Fruit fly (Drosophila melanogaster): ENCODE measurements around the gene GABA-B-R2.

Gene GABA-B-R2

dm6 chr3R:21782295-21782922 lies 6.8 kb upstream of the GABA-B-R2 start, which contains the start of gene tsl:
TSS of gene tsl (minus strand) at chr3R:21782536.
- TF ChIP-seq CG13204 (GFP tag; optimal IDR thresholded peaks at IDR 0.05) (peak; percentile 20), CG12605 (GFP tag; IDR thresholded peaks at IDR 0.05) (no peak), CG17806 (tag; optimal IDR thresholded peaks at IDR 0.05) (no peak), Ets98B (GFP tag; IDR thresholded peaks at IDR 0.05) (no peak; the same call in 1 of the 2 replicates), CG4496 (GFP tag; IDR thresholded peaks at IDR 0.05) (0 out of 3 replicates have a peak, but pooled peaks have one; percentile 16), CG9948 (tag; optimal IDR thresholded peaks at IDR 0.05) (no peak), EcR (GFP tag; optimal IDR thresholded peaks at IDR 0.05) (peak; percentile 93)

- TF ChIP-seq gl (tag; optimal IDR thresholded peaks at IDR 0.05) = peak; percentile 89
- peak; percentile 92 for TF ChIP-seq CG14655 (GFP tag; optimal IDR thresholded peaks at IDR 0.05)
- TF ChIP-seq Snoo (tag; optimal IDR thresholded peaks at IDR 0.05) = peak; percentile 92
- peak; percentile 69 for TF ChIP-seq rn (GFP tag; IDR thresholded peaks at IDR 0.05)
- peak; percentile 83 for TF ChIP-seq CG13204 (GFP tag; optimal IDR thresholded peaks at IDR 0.05)
- TF ChIP-seq EcR (GFP tag; optimal IDR thresholded peaks at IDR 0.05) = peak; percentile 65
- TF ChIP-seq fd96Ca (GFP tag; IDR thresholded peaks at IDR 0.05) = peak; percentile 66; the same call in 2 of the 3 replicates
- TF ChIP-seq CG12605 (GFP tag; IDR thresholded peaks at IDR 0.05) = peak; percentile 71
- peak; percentile 88 for TF ChIP-seq Pif1B (GFP tag; optimal IDR thresholded peaks at IDR 0.05)
- TF ChIP-seq CG9948 (tag; optimal IDR thresholded peaks at IDR 0.05) = peak; percentile 93
- peak; percentile 95 for TF ChIP-seq CG17806 (tag; optimal IDR thresholded peaks at IDR 0.05)
- TF ChIP-seq CG8301 (tag; optimal IDR thresholded peaks at IDR 0.05) = peak; percentile 87
- peak; percentile 90 for TF ChIP-seq CG34367 (tag; optimal IDR thresholded peaks at IDR 0.05)
- TF ChIP-seq CG10348 (GFP tag; IDR thresholded peaks at IDR 0.05) = no peak
- peak; percentile 82 for TF ChIP-seq CG4496 (GFP tag; IDR thresholded peaks at IDR 0.05)
- TF ChIP-seq D1 (tag; optimal IDR thresholded peaks at IDR 0.05) = peak; percentile 86
- peak; percentile 93 for TF ChIP-seq Pif1A (GFP tag; optimal IDR thresholded peaks at IDR 0.05)
- peak; percentile 72 for TF ChIP-seq CG32121 (GFP tag; IDR thresholded peaks at IDR 0.05)
- peak; percentile 95 for TF ChIP-seq CG15710 (tag; optimal IDR thresholded peaks at IDR 0.05)
- TF ChIP-seq CG8159 (tag; optimal IDR thresholded peaks at IDR 0.05) = peak; percentile 95
- TF ChIP-seq Ets98B (GFP tag; IDR thresholded peaks at IDR 0.05) = peak; percentile 72
Observed at dm6 chr3R:21781448-21781847, 5.8 kb upstream of the GABA-B-R2 start.

dm6 chr3R:21780086-21780485 lies 4.4 kb upstream of the GABA-B-R2 start:
- no peak for TF ChIP-seq CG34367 (tag; optimal IDR thresholded peaks at IDR 0.05)
- no peak for TF ChIP-seq Ets98B (GFP tag; IDR thresholded peaks at IDR 0.05)
- no peak for TF ChIP-seq CG17806 (tag; optimal IDR thresholded peaks at IDR 0.05)
- TF ChIP-seq Pif1B (GFP tag; optimal IDR thresholded peaks at IDR 0.05) = no peak
- TF ChIP-seq CG14655 (GFP tag; optimal IDR thresholded peaks at IDR 0.05) = no peak
- no peak for TF ChIP-seq CG10348 (GFP tag; IDR thresholded peaks at IDR 0.05)
- peak; percentile 76 for TF ChIP-seq EcR (GFP tag; optimal IDR thresholded peaks at IDR 0.05)

dm6 chr3R:21777660-21778059 lies 2.0 kb upstream of the GABA-B-R2 start, which contains the start of gene Polr1H:
TSS of gene Polr1H (minus strand) at chr3R:21777847.
- TF ChIP-seq Pif1A (GFP tag; optimal IDR thresholded peaks at IDR 0.05) = no peak
- no peak for TF ChIP-seq CG15710 (tag; optimal IDR thresholded peaks at IDR 0.05)
- TF ChIP-seq gl (tag; optimal IDR thresholded peaks at IDR 0.05) = no peak
- no peak for TF ChIP-seq CG8159 (tag; optimal IDR thresholded peaks at IDR 0.05)
- no peak for TF ChIP-seq D1 (tag; optimal IDR thresholded peaks at IDR 0.05)
- TF ChIP-seq Snoo (tag; optimal IDR thresholded peaks at IDR 0.05) = no peak
- TF ChIP-seq CG4496 (GFP tag; IDR thresholded peaks at IDR 0.05) = no peak
- TF ChIP-seq Pif1B (GFP tag; optimal IDR thresholded peaks at IDR 0.05) = no peak
- no peak for TF ChIP-seq CG34367 (tag; optimal IDR thresholded peaks at IDR 0.05)

dm6 chr3R:21769218-21769617 lies 6.4 kb downstream of the GABA-B-R2 start, which contains the start of gene Burs:
TSS of gene Burs (plus strand) at chr3R:21769518.
- TF ChIP-seq CG32121 (GFP tag; IDR thresholded peaks at IDR 0.05) (no peak), CG34367 (tag; optimal IDR thresholded peaks at IDR 0.05) (no peak), fd96Ca (GFP tag; IDR thresholded peaks at IDR 0.05) (no peak), Snoo (tag; optimal IDR thresholded peaks at IDR 0.05) (no peak), CG13204 (GFP tag; optimal IDR thresholded peaks at IDR 0.05) (no peak), gl (tag; optimal IDR thresholded peaks at IDR 0.05) (no peak), CG8301 (tag; optimal IDR thresholded peaks at IDR 0.05) (no peak), CG14655 (GFP tag; optimal IDR thresholded peaks at IDR 0.05) (no peak), CG10348 (GFP tag; IDR thresholded peaks at IDR 0.05) (no peak), CG4496 (GFP tag; IDR thresholded peaks at IDR 0.05) (no peak), Pif1B (GFP tag; optimal IDR thresholded peaks at IDR 0.05) (no peak), CG8159 (tag; optimal IDR thresholded peaks at IDR 0.05) (no peak), D1 (tag; optimal IDR thresholded peaks at IDR 0.05) (no peak), Pif1A (GFP tag; optimal IDR thresholded peaks at IDR 0.05) (no peak), CG15710 (tag; optimal IDR thresholded peaks at IDR 0.05) (no peak), CG17806 (tag; optimal IDR thresholded peaks at IDR 0.05) (no peak)

dm6 chr3R:21758145-21758856 lies 17.3 kb downstream of the GABA-B-R2 start, which contains the start of gene CG42335:
TSS of gene CG42335 (plus strand) at chr3R:21758764.
- TF ChIP-seq fd96Ca (GFP tag; IDR thresholded peaks at IDR 0.05) = no peak
- no peak for TF ChIP-seq CG15710 (tag; optimal IDR thresholded peaks at IDR 0.05)
- TF ChIP-seq CG32121 (GFP tag; IDR thresholded peaks at IDR 0.05) = no peak
- no peak for TF ChIP-seq CG14655 (GFP tag; optimal IDR thresholded peaks at IDR 0.05)
- TF ChIP-seq CG9948 (tag; optimal IDR thresholded peaks at IDR 0.05) = no peak
- TF ChIP-seq rn (GFP tag; IDR thresholded peaks at IDR 0.05) = no peak
- no peak for TF ChIP-seq CG13204 (GFP tag; optimal IDR thresholded peaks at IDR 0.05)
